Worm (Caenorhabditis elegans) whole organism, early embryonic: ENCODE measurements around the gene vit-2.

Experiments
- F13C5.2 ChIP-seq: sonication (generic microtip); optimal IDR thresholded peaks from 2 replicates; lab custom pipeline; 2017; ENCODE audit warnings: mild to moderate bottlenecking, missing genetic modification characterization, inconsistent platforms, missing compliant biosample characterization
- aly-1 ChIP-seq: sonication (generic microtip); optimal IDR thresholded peaks from 2 replicates; lab custom pipeline; 2016; ENCODE audit warnings: missing genetic modification characterization, missing compliant biosample characterization
- ama-1 ChIP-seq: fragments of 150-350 bp; optimal IDR thresholded peaks from 2 replicates; lab custom pipeline; 2014
- ets-7 ChIP-seq: sonication (generic microtip); optimal IDR thresholded peaks from 2 replicates; lab custom pipeline; 2016; ENCODE audit warnings: missing genotype, missing genetic modification characterization, missing compliant biosample characterization
- flt-1 ChIP-seq: fragments of 200-800 bp; sonication (Bioruptor generic); IDR thresholded peaks from 2 replicates; pipeline ENCODE4 v1.3.6; 2022; ENCODE audit warnings: missing genetic modification characterization, missing compliant biosample characterization
- hmbx-1 ChIP-seq: sonication (generic microtip); optimal IDR thresholded peaks from 2 replicates; lab custom pipeline; 2016; ENCODE audit warnings: mild to moderate bottlenecking, missing genetic modification characterization, missing compliant biosample characterization
- hmg-4 ChIP-seq: fragments of 200-800 bp; sonication (Bioruptor generic); optimal IDR thresholded peaks from 2 replicates; lab custom pipeline; 2018; ENCODE audit warnings: mild to moderate bottlenecking, missing genetic modification characterization, missing compliant biosample characterization
- hnd-1 ChIP-seq: sonication (generic microtip); optimal IDR thresholded peaks from 2 replicates; lab custom pipeline; 2016; ENCODE audit warnings: missing genetic modification characterization, missing compliant biosample characterization
- sea-1 ChIP-seq: fragments of 200-800 bp; sonication (Bioruptor generic); conservative IDR thresholded peaks from 2 replicates; pipeline ENCODE4 v1.3.6; 2022; ENCODE audit warnings: missing genetic modification characterization, missing compliant biosample characterization
- tbx-11 ChIP-seq: fragments of 200-800 bp; sonication (Bioruptor generic); IDR thresholded peaks from 2 replicates; pipeline ENCODE4 v1.3.6; 2022; ENCODE audit warnings: missing genetic modification characterization, missing compliant biosample characterization
- tbx-37 ChIP-seq: fragments of 200-800 bp; sonication (Bioruptor generic); conservative IDR thresholded peaks from 2 replicates; pipeline ENCODE4 v1.3.6; 2022; ENCODE audit warnings: missing genetic modification reagents, missing genetic modification characterization, missing compliant biosample characterization
- tra-4 ChIP-seq: sonication (generic microtip); optimal IDR thresholded peaks from 2 replicates; lab custom pipeline; 2017; ENCODE audit warnings: missing genetic modification characterization, missing compliant biosample characterization

ce11 chrX:5133980-5134379 lies 33.1 kb downstream of the vit-2 start, which contains the start of gene tbc-7:
- TF ChIP-seq aly-1 (tag; lab: Kevin White, UChicago) (no peak), sea-1 (GFP tag; lab: Robert Waterston, UW) (no peak), tbx-11 (GFP tag; lab: Robert Waterston, UW) (no peak), flt-1 (GFP tag; lab: Robert Waterston, UW) (no peak), F13C5.2 (no peak), tbx-37 (no peak), tra-4 (no peak), ets-7 (tag; lab: Kevin White, UChicago) (no peak), hnd-1 (no peak), hmg-4 (no peak), ama-1 (lab: Kevin White, UChicago) (no peak), hmbx-1 (tag; lab: Kevin White, UChicago) (no peak)
